Worm (Caenorhabditis elegans): ENCODE results near the gene cyb-2.1.
"Not testable (repeated sequence)": the region's sequence is repeated elsewhere in the genome, so short reads cannot be mapped to it uniquely, and the experiment has no call there.

cyb-2.1 gene

DNA sequence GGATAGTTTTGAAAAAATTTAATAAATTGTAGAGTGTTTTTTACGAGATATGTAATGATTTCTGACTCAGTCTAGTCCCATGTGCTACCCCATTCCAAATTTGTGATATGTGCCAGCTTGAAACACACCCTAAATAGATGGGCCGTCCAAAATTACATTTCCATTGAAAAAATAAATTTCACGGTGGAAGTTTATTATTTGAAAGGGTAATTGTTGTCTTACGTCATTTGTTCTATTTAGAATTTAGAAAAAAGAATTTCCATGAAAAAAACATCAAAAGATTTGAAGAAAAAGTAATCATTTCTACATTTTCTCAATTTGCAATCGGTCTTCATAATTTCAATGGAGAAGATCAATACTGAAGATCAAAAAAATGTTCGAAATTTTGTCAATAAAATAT is 30.8 kb upstream of the cyb-2.1 start, which contains the start of gene Y69E1A.4:
Gene Y69E1A.4, plus strand, starts transcription at position 301 of the 400 bp plus-strand sequence.
- TF ChIP-seq die-1 (tag; optimal IDR thresholded peaks at IDR 0.05); zim-3 (tag; optimal IDR thresholded peaks at IDR 0.05); F49E8.2 (tag; optimal IDR thresholded peaks at IDR 0.05; ENCODE audit: insufficient read depth): not testable (repeated sequence)

DNA sequence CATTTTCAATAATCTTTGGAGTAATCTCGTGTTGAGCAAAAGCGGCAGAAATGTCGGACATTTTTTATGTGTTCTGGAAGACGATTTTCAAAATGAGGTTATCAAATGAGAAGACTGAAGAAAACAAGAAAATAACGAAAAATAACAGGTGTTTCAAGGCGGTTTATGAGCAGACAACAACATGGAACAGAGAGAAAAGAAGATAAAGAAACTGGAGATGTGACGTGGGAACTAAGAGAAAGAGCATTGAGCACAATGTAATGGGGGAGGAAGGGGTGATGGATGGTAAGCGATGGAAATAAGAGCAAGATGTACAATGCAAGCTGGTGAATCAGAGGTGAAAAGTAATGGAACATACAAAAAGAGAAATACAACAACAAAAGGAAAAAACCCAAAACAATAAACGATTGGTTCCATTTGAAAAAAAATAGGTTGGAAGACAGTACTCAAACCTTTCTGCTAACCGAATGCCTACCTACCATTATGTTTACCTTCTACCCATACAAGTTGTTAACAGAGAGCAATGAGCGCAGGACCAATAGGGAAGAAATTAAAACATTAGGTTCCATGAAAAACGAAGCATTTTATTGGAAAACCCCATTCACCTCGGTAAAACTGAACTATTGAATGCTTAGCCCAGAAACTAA is 28.1 kb upstream of the cyb-2.1 start, which contains the start of gene Y69E1A.5:
Gene Y69E1A.5, minus strand, starts transcription at position 73 of the 647 bp plus-strand sequence.
- no peak for TF ChIP-seq ceh-58 (GFP tag; IDR thresholded peaks at IDR 0.05)
- TF ChIP-seq pbrm-1 (GFP tag; IDR thresholded peaks at IDR 0.05), result no peak
- no peak for TF ChIP-seq C17E4.6 (GFP tag; IDR thresholded peaks at IDR 0.05)
- no peak for TF ChIP-seq ceh-91 (GFP tag; IDR thresholded peaks at IDR 0.05)
- TF ChIP-seq Y53G8AR.9 (GFP tag; conservative IDR thresholded peaks at IDR 0.05), result no peak
- no peak for TF ChIP-seq sea-2 (GFP tag; IDR thresholded peaks at IDR 0.05)
- no peak for TF ChIP-seq ceh-100 (GFP tag; IDR thresholded peaks at IDR 0.05)
- TF ChIP-seq egrh-3 (GFP tag; IDR thresholded peaks at IDR 0.05), result no peak
- no peak for TF ChIP-seq hmg-1.2 (GFP tag; IDR thresholded peaks at IDR 0.05)
- TF ChIP-seq F39B2.1 (GFP tag; IDR thresholded peaks at IDR 0.05), result no peak
- no peak for TF ChIP-seq F10E7.11 (tag; optimal IDR thresholded peaks at IDR 0.05)
- TF ChIP-seq zim-3 (tag; optimal IDR thresholded peaks at IDR 0.05), result no peak
- TF ChIP-seq F33H1.4 (GFP tag; IDR thresholded peaks at IDR 0.05), result no peak
- no peak for TF ChIP-seq egl-18 (GFP tag; IDR thresholded peaks at IDR 0.05)
- TF ChIP-seq Y95B8A.8 (GFP tag; IDR thresholded peaks at IDR 0.05), result no peak

DNA sequence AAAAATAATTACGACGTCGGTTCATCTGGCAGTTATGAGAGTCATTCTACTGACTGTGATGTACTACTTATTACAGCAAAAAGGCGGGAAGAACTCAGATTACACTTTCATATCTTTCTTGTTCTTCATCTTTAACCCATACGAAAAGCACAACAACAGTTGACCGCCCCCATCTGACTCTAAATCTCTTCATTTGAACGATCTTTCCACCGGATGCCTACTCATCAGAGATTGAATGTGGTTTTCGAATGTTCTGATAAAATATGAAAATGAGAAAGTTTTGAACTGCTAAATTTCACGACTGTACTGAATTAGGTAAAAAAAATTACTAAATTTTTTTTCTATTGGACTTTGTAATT is 27.6 kb upstream of the cyb-2.1 start, which contains the start of gene sri-19:
Gene sri-19, plus strand, starts transcription at position 143 of the 359 bp plus-strand sequence.
- TF ChIP-seq attf-5 (GFP tag; optimal IDR thresholded peaks at IDR 0.05), result no peak
- no peak for TF ChIP-seq ets-4 (GFP tag; optimal IDR thresholded peaks at IDR 0.05)
- no peak for TF ChIP-seq T26A5.8 (tag; optimal IDR thresholded peaks at IDR 0.05)
- no peak for TF ChIP-seq Y53G8AR.9 (GFP tag; conservative IDR thresholded peaks at IDR 0.05)
- TF ChIP-seq snpc-4 (GFP tag; optimal IDR thresholded peaks at IDR 0.05), result no peak
- no peak for TF ChIP-seq snpc-4 (tag; optimal IDR thresholded peaks at IDR 0.05)
- TF ChIP-seq rec-8 (tag; optimal IDR thresholded peaks at IDR 0.05), result no peak
- TF ChIP-seq lsl-1 (GFP tag; optimal IDR thresholded peaks at IDR 0.05), result no peak
- TF ChIP-seq ekl-4 (GFP tag; IDR thresholded peaks at IDR 0.05), result no peak
- no peak for TF ChIP-seq ceh-40 (GFP tag; IDR thresholded peaks at IDR 0.05)
- no peak for TF ChIP-seq hsf-1 (GFP tag; IDR thresholded peaks at IDR 0.05)
- no peak for TF ChIP-seq B0336.3 (GFP tag; IDR thresholded peaks at IDR 0.05)
- TF ChIP-seq gei-17 (GFP tag; optimal IDR thresholded peaks at IDR 0.05), result no peak
- TF ChIP-seq ceh-27 (GFP tag; optimal IDR thresholded peaks at IDR 0.05), result no peak
- TF ChIP-seq mes-4 (tag; optimal IDR thresholded peaks at IDR 0.05), result no peak

DNA sequence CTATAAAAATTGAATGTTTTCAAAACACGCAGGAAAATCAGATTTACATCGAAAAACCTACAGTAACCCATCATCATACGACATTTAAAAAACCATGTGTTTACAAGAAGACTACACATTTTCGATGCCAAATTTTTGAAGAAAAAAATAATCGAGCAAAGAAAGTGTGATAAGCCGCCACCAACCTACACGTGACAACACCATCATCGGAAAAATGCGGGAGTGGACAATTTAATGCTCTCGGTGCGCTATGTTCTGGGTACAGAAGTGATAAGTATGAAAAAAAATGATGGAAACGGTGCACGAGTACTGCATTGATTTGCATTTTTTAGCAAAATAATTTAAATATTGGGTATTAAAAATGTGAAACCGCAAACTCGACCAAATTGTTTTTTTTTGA is 21.1 kb upstream of the cyb-2.1 start:
- TF ChIP-seq sptf-2 (GFP tag; optimal IDR thresholded peaks at IDR 0.05), result no peak
- TF ChIP-seq nhr-80 (tag; optimal IDR thresholded peaks at IDR 0.05), result peak; percentile 57

DNA sequence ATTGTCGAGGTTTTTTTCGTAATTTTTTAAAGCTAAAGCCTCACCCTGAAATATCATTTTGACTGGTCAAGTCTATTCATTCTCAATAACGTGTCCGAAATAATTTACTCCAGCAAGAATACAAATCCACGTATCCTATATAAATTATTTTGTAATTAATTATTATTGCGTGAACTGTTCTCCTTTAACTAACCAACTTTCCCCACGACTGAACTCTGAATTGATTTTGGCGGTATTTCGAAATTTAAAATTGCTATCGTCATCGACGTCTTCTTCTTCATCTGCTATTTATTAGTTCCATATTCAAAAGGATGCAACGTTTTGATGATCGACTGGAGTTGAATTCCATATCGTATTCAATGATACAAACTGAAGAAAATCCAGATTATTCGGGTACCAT is 19.4 kb upstream of the cyb-2.1 start, which contains the start of the genes aqp-3 and Y69E1A.8:
Gene aqp-3, minus strand, starts transcription at position 101 of the 400 bp plus-strand sequence.
Gene Y69E1A.8, plus strand, starts transcription at position 246 of the 400 bp plus-strand sequence.
- TF ChIP-seq mxl-1 (tag; optimal IDR thresholded peaks at IDR 0.05) (no peak), sdz-38 (tag; optimal IDR thresholded peaks at IDR 0.05) (no peak), unc-62 (GFP tag; optimal IDR thresholded peaks at IDR 0.05) (no peak), hmg-1.2 (GFP tag; IDR thresholded peaks at IDR 0.05) (no peak), unc-130 (GFP tag; optimal IDR thresholded peaks at IDR 0.05) (no peak), nfya-2 (GFP tag; IDR thresholded peaks at IDR 0.05) (no peak), F22D6.2 (tag; optimal IDR thresholded peaks at IDR 0.05) (no peak), D2030.7 (GFP tag; IDR thresholded peaks at IDR 0.05) (no peak), atf-7 (tag; optimal IDR thresholded peaks at IDR 0.05) (no peak), snpc-4 (GFP tag; optimal IDR thresholded peaks at IDR 0.05) (no peak), snpc-4 (tag; optimal IDR thresholded peaks at IDR 0.05) (no peak), F10E7.11 (tag; optimal IDR thresholded peaks at IDR 0.05) (no peak), Y53G8AR.9 (GFP tag; conservative IDR thresholded peaks at IDR 0.05) (no peak), cebp-1 (GFP tag; IDR thresholded peaks at IDR 0.05) (no peak), cebp-1 (tag; optimal IDR thresholded peaks at IDR 0.05) (no peak), C06A6.2 (GFP tag; conservative IDR thresholded peaks at IDR 0.05) (no peak)
